Fruit fly (Drosophila melanogaster) whole organism, embryonic: Measurements from ENCODE around the gene Gr33a.

Source experiments
- BtbVII ChIP-seq: fragments of 200-800 bp; sonication (Bioruptor generic); optimal IDR thresholded peaks from 3 replicates; lab custom pipeline; 2017; ENCODE audit warnings: missing biosample characterization, mild to moderate bottlenecking, missing genetic modification characterization
- CG1024 ChIP-seq: fragments of 200-800 bp; sonication (Bioruptor generic); IDR thresholded peaks from 2 replicates; pipeline ENCODE4 v1.3.6; 2022; ENCODE audit warnings: missing biosample characterization, missing genetic modification characterization
- CG14860 ChIP-seq: fragments of 200-800 bp; sonication (Bioruptor generic); IDR thresholded peaks from 3 replicates; pipeline ENCODE4 v1.3.6; 2022; ENCODE audit warnings: missing biosample characterization, missing genetic modification characterization; ENCODE audit not compliant: partially characterized antibody
- CG1647 ChIP-seq: fragments of 200-800 bp; sonication (Bioruptor generic); optimal IDR thresholded peaks from 3 replicates; lab custom pipeline; 2016; ENCODE audit warnings: missing biosample characterization, missing genetic modification characterization
- CG16813 ChIP-seq: fragments of 200-800 bp; sonication (Bioruptor generic); IDR thresholded peaks from 3 replicates; pipeline ENCODE4 v1.3.6; 2022; ENCODE audit warnings: missing biosample characterization, missing genetic modification characterization; ENCODE audit not compliant: partially characterized antibody
- CG1792 ChIP-seq: fragments of 200-800 bp; sonication (Bioruptor generic); optimal IDR thresholded peaks from 2 replicates; lab custom pipeline; 2016; ENCODE audit warnings: missing biosample characterization, missing genetic modification characterization
- CG18011 ChIP-seq: fragments of 200-800 bp; sonication (Bioruptor generic); optimal IDR thresholded peaks from 2 replicates; lab custom pipeline; 2017; ENCODE audit warnings: missing biosample characterization, missing genetic modification characterization, mild to moderate bottlenecking, moderate library complexity, missing genotype
- CG18262 ChIP-seq: fragments of 200-800 bp; optimal IDR thresholded peaks from 3 replicates; lab custom pipeline; 2019; ENCODE audit warnings: missing biosample characterization, mild to moderate bottlenecking, missing genetic modification characterization, moderate library complexity
- CG18764 ChIP-seq: fragments of 200-800 bp; sonication (Bioruptor generic); optimal IDR thresholded peaks from 3 replicates; lab custom pipeline; 2016; ENCODE audit warnings: missing biosample characterization, missing genetic modification characterization
- CG2202 ChIP-seq: fragments of 200-800 bp; sonication (Bioruptor generic); optimal IDR thresholded peaks from 2 replicates; lab custom pipeline; 2018; ENCODE audit warnings: missing biosample characterization, mild to moderate bottlenecking, missing genetic modification characterization
- CG2712 ChIP-seq: fragments of 200-800 bp; optimal IDR thresholded peaks from 3 replicates; lab custom pipeline; 2019; ENCODE audit warnings: missing biosample characterization, mild to moderate bottlenecking, missing genetic modification characterization, moderate library complexity
- CG3281 ChIP-seq: fragments of 200-800 bp; sonication (Bioruptor generic); optimal IDR thresholded peaks from 3 replicates; lab custom pipeline; 2017; ENCODE audit warnings: missing biosample characterization, mild to moderate bottlenecking, missing genetic modification characterization
- CG3847 ChIP-seq: fragments of 200-800 bp; sonication (Bioruptor generic); IDR thresholded peaks from 2 replicates; pipeline ENCODE4 v1.3.6; 2022; ENCODE audit warnings: missing biosample characterization, missing genetic modification characterization
- CG4360 ChIP-seq: fragments of 200-800 bp; sonication (Bioruptor generic); IDR thresholded peaks from 2 replicates; pipeline ENCODE4 v1.3.6; 2022; ENCODE audit warnings: missing biosample characterization, missing genetic modification characterization
- CG4730 ChIP-seq: fragments of 200-800 bp; sonication (Bioruptor generic); IDR thresholded peaks from 2 replicates; pipeline ENCODE4 v1.3.6; 2022; ENCODE audit warnings: missing biosample characterization, missing genetic modification characterization
- CG5180 ChIP-seq: fragments of 200-800 bp; sonication (Bioruptor generic); optimal IDR thresholded peaks from 3 replicates; lab custom pipeline; 2017; ENCODE audit warnings: missing biosample characterization, missing genetic modification characterization, mild to moderate bottlenecking, moderate library complexity, missing genetic modification reagents
- CG9437 ChIP-seq: fragments of 200-800 bp; sonication (Bioruptor generic); optimal IDR thresholded peaks from 2 replicates; lab custom pipeline; 2018; ENCODE audit warnings: missing biosample characterization, mild to moderate bottlenecking, missing genetic modification characterization
- CHES-1-like ChIP-seq: fragments of 200-800 bp; sonication (Bioruptor generic); optimal IDR thresholded peaks from 2 replicates; lab custom pipeline; 2016; ENCODE audit warnings: missing biosample characterization, missing genetic modification characterization
- Doc2 ChIP-seq: fragments of 200-800 bp; sonication (Bioruptor generic); IDR thresholded peaks from 2 replicates; pipeline ENCODE4 v1.3.6; 2022; ENCODE audit warnings: missing biosample characterization, missing genetic modification characterization
- Dref ChIP-seq: fragments of 200-800 bp; sonication (Bioruptor generic); IDR thresholded peaks from 2 replicates; pipeline ENCODE4 v1.3.6; 2022; ENCODE audit warnings: missing biosample characterization, missing genetic modification characterization
- E2f1 ChIP-seq: fragments of 200-800 bp; sonication (Bioruptor generic); IDR thresholded peaks from 2 replicates; pipeline ENCODE4 v1.3.6; 2022; ENCODE audit warnings: missing biosample characterization, missing genetic modification characterization
- Fer3 ChIP-seq: fragments of 200-800 bp; sonication (Bioruptor generic); optimal IDR thresholded peaks from 2 replicates; lab custom pipeline; 2018; ENCODE audit warnings: missing biosample characterization, mild to moderate bottlenecking, missing genetic modification characterization, moderate library complexity
- GATAe ChIP-seq: fragments of 200-800 bp; sonication (Bioruptor generic); conservative IDR thresholded peaks from 2 replicates; pipeline ENCODE4 v1.3.6; 2022; ENCODE audit warnings: missing biosample characterization, missing genetic modification characterization
- Gug ChIP-seq: fragments of 200-800 bp; sonication (Bioruptor generic); IDR thresholded peaks from 4 replicates; pipeline ENCODE4 v1.3.6; 2022; ENCODE audit warnings: missing biosample characterization, missing genetic modification characterization
- Hand ChIP-seq: fragments of 200-800 bp; sonication (Bioruptor generic); optimal IDR thresholded peaks from 2 replicates; lab custom pipeline; 2017; ENCODE audit warnings: mild to moderate bottlenecking, missing biosample characterization, missing genetic modification reagents, missing genetic modification characterization
- Hr3 ChIP-seq: fragments of 200-800 bp; sonication (Bioruptor generic); optimal IDR thresholded peaks from 3 replicates; lab custom pipeline; 2016; ENCODE audit warnings: missing biosample characterization, missing genetic modification characterization
- Meics ChIP-seq: fragments of 200-800 bp; sonication (Bioruptor generic); optimal IDR thresholded peaks from 2 replicates; lab custom pipeline; 2017; ENCODE audit warnings: missing biosample characterization, mild to moderate bottlenecking, missing genetic modification characterization
- NC2α ChIP-seq: fragments of 200-800 bp; sonication (Bioruptor generic); optimal IDR thresholded peaks from 2 replicates; lab custom pipeline; 2016; ENCODE audit warnings: missing biosample characterization, missing genetic modification characterization
- Ptx1 ChIP-seq: fragments of 200-800 bp; sonication (Bioruptor generic); IDR thresholded peaks from 2 replicates; pipeline ENCODE4 v1.3.6; 2022; ENCODE audit warnings: missing biosample characterization, missing genetic modification characterization
- Ravus ChIP-seq: fragments of 200-800 bp; sonication (Bioruptor generic); IDR thresholded peaks from 2 replicates; pipeline ENCODE4 v1.3.6; 2022; ENCODE audit warnings: missing biosample characterization, missing genetic modification characterization
- Side ChIP-seq: fragments of 200-800 bp; sonication (Bioruptor generic); optimal IDR thresholded peaks from 2 replicates; lab custom pipeline; 2016; ENCODE audit warnings: missing biosample characterization, missing genetic modification characterization
- TFAM ChIP-seq: fragments of 200-800 bp; sonication (Bioruptor generic); optimal IDR thresholded peaks from 2 replicates; lab custom pipeline; 2017; ENCODE audit warnings: missing biosample characterization, missing genetic modification characterization, inconsistent platforms
- Tbp ChIP-seq: fragments of >200 bp; optimal IDR thresholded peaks from 2 replicates; lab custom pipeline; 2018; ENCODE audit warnings: missing biosample characterization, missing genetic modification characterization
- bcd ChIP-seq: fragments of 200-800 bp; sonication (Bioruptor generic); optimal IDR thresholded peaks from 2 replicates; lab custom pipeline; 2017; ENCODE audit warnings: missing biosample characterization, mild to moderate bottlenecking, missing genetic modification characterization
- chif ChIP-seq, 2 experiments: fragments of 200-800 bp; sonication (Bioruptor generic); optimal IDR thresholded peaks; 3 replicates each; lab custom pipeline; 2016; ENCODE audit warnings: missing biosample characterization in 2 of 2, missing genetic modification characterization in 2 of 2
- ci ChIP-seq: fragments of 200-800 bp; sonication (Bioruptor generic); IDR thresholded peaks from 3 replicates; pipeline ENCODE4 v1.3.6; 2022; ENCODE audit warnings: missing biosample characterization, missing genetic modification characterization
- da ChIP-seq: fragments of 200-800 bp; sonication (Bioruptor generic); optimal IDR thresholded peaks from 2 replicates; lab custom pipeline; 2016; ENCODE audit warnings: missing biosample characterization, missing genetic modification characterization
- dati ChIP-seq: fragments of 200-800 bp; sonication (Bioruptor generic); IDR thresholded peaks from 2 replicates; pipeline ENCODE4 v1.3.6; 2022; ENCODE audit warnings: missing biosample characterization, missing genetic modification characterization
- disco-r ChIP-seq: fragments of 200-800 bp; sonication (Bioruptor generic); optimal IDR thresholded peaks from 2 replicates; lab custom pipeline; 2016; ENCODE audit warnings: missing biosample characterization, missing genetic modification characterization
- eyg ChIP-seq: fragments of 200-800 bp; sonication (Bioruptor generic); optimal IDR thresholded peaks from 3 replicates; lab custom pipeline; 2016; ENCODE audit warnings: missing biosample characterization, missing genetic modification characterization
- her ChIP-seq: fragments of 200-800 bp; sonication (Bioruptor generic); optimal IDR thresholded peaks from 2 replicates; lab custom pipeline; 2016; ENCODE audit warnings: missing biosample characterization, missing genetic modification characterization
- jumu ChIP-seq: fragments of 200-800 bp; sonication (Bioruptor generic); optimal IDR thresholded peaks from 3 replicates; lab custom pipeline; 2016; ENCODE audit warnings: missing biosample characterization, missing genetic modification characterization
- kni ChIP-seq: fragments of 200-800 bp; sonication (Bioruptor generic); optimal IDR thresholded peaks from 3 replicates; lab custom pipeline; 2017; ENCODE audit warnings: mild to moderate bottlenecking, missing biosample characterization, missing genetic modification reagents, missing genetic modification characterization
- oc ChIP-seq: fragments of 200-800 bp; sonication (Bioruptor generic); optimal IDR thresholded peaks from 2 replicates; lab custom pipeline; 2018; ENCODE audit warnings: missing biosample characterization, mild to moderate bottlenecking, missing genetic modification characterization, moderate library complexity
- phol ChIP-seq: fragments of 200-800 bp; sonication (Bioruptor generic); optimal IDR thresholded peaks from 3 replicates; lab custom pipeline; 2018; ENCODE audit warnings: missing biosample characterization, mild to moderate bottlenecking, missing genetic modification characterization, moderate library complexity
- pzg ChIP-seq: fragments of 200-800 bp; sonication (Bioruptor generic); optimal IDR thresholded peaks from 3 replicates; lab custom pipeline; 2018; ENCODE audit warnings: missing biosample characterization, mild to moderate bottlenecking, missing genetic modification characterization, moderate library complexity
- schlank ChIP-seq: fragments of 200-800 bp; sonication (Bioruptor generic); optimal IDR thresholded peaks from 2 replicates; lab custom pipeline; 2018; ENCODE audit warnings: missing biosample characterization, mild to moderate bottlenecking, missing genetic modification characterization
- sim ChIP-seq: fragments of 200-800 bp; sonication (Bioruptor generic); IDR thresholded peaks from 2 replicates; pipeline ENCODE4 v1.3.6; 2022; ENCODE audit warnings: missing biosample characterization, missing genetic modification characterization
- sima ChIP-seq: fragments of 200-800 bp; sonication (Bioruptor generic); optimal IDR thresholded peaks from 2 replicates; lab custom pipeline; 2016; ENCODE audit warnings: missing biosample characterization, missing genetic modification characterization
- usp ChIP-seq: fragments of >200 bp; optimal IDR thresholded peaks from 2 replicates; lab custom pipeline; 2017; ENCODE audit warnings: missing biosample characterization, missing genetic modification characterization
- vnd ChIP-seq: fragments of 200-800 bp; sonication (Bioruptor generic); IDR thresholded peaks from 3 replicates; pipeline ENCODE4 v1.3.6; 2022; ENCODE audit warnings: missing biosample characterization, missing genetic modification characterization; ENCODE audit not compliant: partially characterized antibody

Gene Gr33a

dm6 chr2L:12108779-12109564 lies 28.8 kb upstream of the Gr33a start, which contains the start of the genes Rab6 and Phae1 (continued):
- peak; percentile 66 for TF ChIP-seq vnd (GFP tag; lab: Robert Waterston, UW)
- TF ChIP-seq CG3281 (GFP tag; lab: Kevin White, UChicago): no peak
- no peak for TF ChIP-seq chif (GFP tag; optimal IDR thresholded peaks at IDR 0.05; lab: Kevin White, UChicago)
- no peak for TF ChIP-seq Hand (GFP tag; lab: Kevin White, UChicago)
- TF ChIP-seq CG5180 (GFP tag; lab: Kevin White, UChicago): no peak
- TF ChIP-seq Ravus (GFP tag; lab: Robert Waterston, UW): no peak
- TF ChIP-seq CG16813 (GFP tag; lab: Robert Waterston, UW): peak; percentile 73
- TF ChIP-seq BtbVII (GFP tag; lab: Kevin White, UChicago): no peak
- TF ChIP-seq bcd: no peak
- TF ChIP-seq CG18011 (GFP tag; lab: Kevin White, UChicago): no peak
- TF ChIP-seq CG3847 (GFP tag; lab: Robert Waterston, UW): peak; percentile 30; the same call in 1 of the 2 replicates
- TF ChIP-seq CG18764: no peak
- TF ChIP-seq jumu (GFP tag; lab: Kevin White, UChicago): no peak
- no peak for TF ChIP-seq Meics (GFP tag; lab: Kevin White, UChicago)
- TF ChIP-seq CG2202: no peak
- TF ChIP-seq CG14860 (GFP tag; lab: Robert Waterston, UW): peak; percentile 75
- no peak for TF ChIP-seq ci
- TF ChIP-seq Hr3 (GFP tag; lab: Kevin White, UChicago): no peak
- TF ChIP-seq disco-r (GFP tag; lab: Kevin White, UChicago): no peak
- no peak for TF ChIP-seq Tbp (GFP tag; lab: Kevin White, UChicago)
- TF ChIP-seq da (GFP tag; lab: Kevin White, UChicago): no peak
- TF ChIP-seq schlank (tag; lab: Kevin White, UChicago): no peak
- TF ChIP-seq CG9437: no peak
- TF ChIP-seq Gug (GFP tag; lab: Robert Waterston, UW): no peak
- TF ChIP-seq CHES-1-like: peak; percentile 41
- TF ChIP-seq oc (tag; lab: Kevin White, UChicago): no peak
- TF ChIP-seq usp (GFP tag; lab: Kevin White, UChicago): no peak
- TF ChIP-seq Fer3 (tag; lab: Kevin White, UChicago): no peak
- TF ChIP-seq CG4360: no peak
- no peak for TF ChIP-seq NC2α (GFP tag; lab: Kevin White, UChicago)
- peak; percentile 33 for TF ChIP-seq Side (GFP tag; lab: Kevin White, UChicago)
- TF ChIP-seq CG4730 (GFP tag; lab: Robert Waterston, UW): no peak
- TF ChIP-seq E2f1 (GFP tag; lab: Robert Waterston, UW): no peak
- TF ChIP-seq eyg (GFP tag; lab: Kevin White, UChicago): no peak
- no peak for TF ChIP-seq sim (GFP tag; lab: Robert Waterston, UW)
- peak; percentile 27 for TF ChIP-seq phol
- peak; percentile 13 for TF ChIP-seq CG18262 (tag; lab: Kevin White, UChicago)
- TF ChIP-seq Ptx1 (GFP tag; lab: Robert Waterston, UW): no peak
- no peak for TF ChIP-seq CG1024 (GFP tag; lab: Robert Waterston, UW)
- TF ChIP-seq kni (GFP tag; lab: Kevin White, UChicago): no peak
- peak; percentile 80 for TF ChIP-seq pzg
- no peak for TF ChIP-seq CG1647 (GFP tag; lab: Kevin White, UChicago)
- TF ChIP-seq her (GFP tag; lab: Kevin White, UChicago): peak; percentile 6
- TF ChIP-seq CG2712 (tag; lab: Kevin White, UChicago): peak; percentile 34
- TF ChIP-seq GATAe (GFP tag; lab: Robert Waterston, UW): no peak
- TF ChIP-seq dati (GFP tag; lab: Robert Waterston, UW): no peak
- TF ChIP-seq Doc2: no peak
- no peak for TF ChIP-seq CG1792 (GFP tag; lab: Kevin White, UChicago)
- peak; percentile 88 for TF ChIP-seq Dref
- TF ChIP-seq TFAM: no peak
- TF ChIP-seq sima (GFP tag; lab: Kevin White, UChicago): no peak
